Fruit fly (Drosophila melanogaster) Kc167 (cell line): Measurements from ENCODE around the gene CG13877.

Source experiments
- h ChIP-seq: fragments of >200 bp; optimal IDR thresholded peaks from 3 replicates; lab custom pipeline; 2018; ENCODE audit warnings: missing external identifiers
- psq ChIP-seq: fragments of >200 bp; optimal IDR thresholded peaks from 2 replicates; lab custom pipeline; 2017; ENCODE audit warnings: missing external identifiers

dm6 chr3L:248226-248758 lies 30.4 kb downstream of the CG13877 start:
- TF ChIP-seq h (lab: Kevin White, UChicago), result no peak
- TF ChIP-seq psq (lab: Kevin White, UChicago), result no peak
